Fruit fly (Drosophila melanogaster): ENCODE measurements around the gene CG32110.
A peak's percentile ranks its signal among the peaks of the same experiment; 100 is the strongest.

Gene CG32110

dm6 chr3L:12814806-12815205 lies 6.3 kb downstream of the CG32110 start (continued):
- no peak for TF ChIP-seq eyg (GFP tag; optimal IDR thresholded peaks at IDR 0.05)
- TF ChIP-seq CG11093 (GFP tag; IDR thresholded peaks at IDR 0.05) = no peak
- no peak for TF ChIP-seq yki (optimal IDR thresholded peaks at IDR 0.05)
- TF ChIP-seq eve (GFP tag; optimal IDR thresholded peaks at IDR 0.05) = no peak
- no peak for TF ChIP-seq CG12219 (GFP tag; optimal IDR thresholded peaks at IDR 0.05)
- TF ChIP-seq CG10979 (tag; optimal IDR thresholded peaks at IDR 0.05) = no peak
- TF ChIP-seq Hsf (GFP tag; optimal IDR thresholded peaks at IDR 0.05) = no peak
- TF ChIP-seq scrt (GFP tag; optimal IDR thresholded peaks at IDR 0.05) = no peak
- TF ChIP-seq CG3281 (GFP tag; optimal IDR thresholded peaks at IDR 0.05) = no peak
- TF ChIP-seq CG3726 (GFP tag; IDR thresholded peaks at IDR 0.05) = no peak
- TF ChIP-seq ewg (GFP tag; optimal IDR thresholded peaks at IDR 0.05) = no peak
- TF ChIP-seq sim (GFP tag; IDR thresholded peaks at IDR 0.05) = no peak
- no peak for TF ChIP-seq CG3838 (GFP tag; optimal IDR thresholded peaks at IDR 0.05)
- TF ChIP-seq CG12942 (GFP tag; optimal IDR thresholded peaks at IDR 0.05) = no peak
- TF ChIP-seq wek (GFP tag; optimal IDR thresholded peaks at IDR 0.05) = no peak
- no peak for TF ChIP-seq CG11560 (tag; IDR thresholded peaks at IDR 0.05)
- peak; percentile 24 for TF ChIP-seq CG15479 (GFP tag; optimal IDR thresholded peaks at IDR 0.05)
- TF ChIP-seq slou (GFP tag; optimal IDR thresholded peaks at IDR 0.05) = no peak
- no peak for TF ChIP-seq seq (GFP tag; IDR thresholded peaks at IDR 0.05)
- TF ChIP-seq CG5245 (GFP tag; optimal IDR thresholded peaks at IDR 0.05) = no peak
- no peak for TF ChIP-seq Taf1 (GFP tag; IDR thresholded peaks at IDR 0.05)
- peak; percentile 69 for TF ChIP-seq Bgb (GFP tag; IDR thresholded peaks at IDR 0.05; ENCODE audit: partially characterized antibody)
- no peak for TF ChIP-seq btn (GFP tag; optimal IDR thresholded peaks at IDR 0.05)
- no peak for TF ChIP-seq CG6175 (GFP tag; IDR thresholded peaks at IDR 0.05)
- no peak for TF ChIP-seq twi (tag; optimal IDR thresholded peaks at IDR 0.05)
- no peak for TF ChIP-seq Aef1 (GFP tag; IDR thresholded peaks at IDR 0.05)
- TF ChIP-seq stc (GFP tag; IDR thresholded peaks at IDR 0.05) = no peak
- TF ChIP-seq Chrac-16 (GFP tag; optimal IDR thresholded peaks at IDR 0.05) = no peak
- TF ChIP-seq CG17385 (GFP tag; optimal IDR thresholded peaks at IDR 0.05) = no peak
- no peak for TF ChIP-seq nau (GFP tag; optimal IDR thresholded peaks at IDR 0.05)
- TF ChIP-seq fru (optimal IDR thresholded peaks at IDR 0.05) = no peak
- no peak for TF ChIP-seq B-H1 (GFP tag; IDR thresholded peaks at IDR 0.05)
- TF ChIP-seq CG32532 (GFP tag; IDR thresholded peaks at IDR 0.05) = no peak; the same call in 1 of the 2 replicates
- TF ChIP-seq Bdp1 (GFP tag; optimal IDR thresholded peaks at IDR 0.05) = peak; percentile 98
- no peak for TF ChIP-seq CG8388 (GFP tag; optimal IDR thresholded peaks at IDR 0.05)
- peak; percentile 52 for TF ChIP-seq amos (GFP tag; IDR thresholded peaks at IDR 0.05; ENCODE audit: partially characterized antibody)
- 0 out of 2 replicates have a peak, but pooled peaks have one; percentile 54 for TF ChIP-seq CG42726 (GFP tag; IDR thresholded peaks at IDR 0.05; ENCODE audit: partially characterized antibody)
- no peak for TF ChIP-seq toy (GFP tag; IDR thresholded peaks at IDR 0.05)
- no peak for TF ChIP-seq Sin3A (optimal IDR thresholded peaks at IDR 0.05)
- no peak for TF ChIP-seq CG17361 (GFP tag; IDR thresholded peaks at IDR 0.05)
- TF ChIP-seq Neu2 (GFP tag; optimal IDR thresholded peaks at IDR 0.05; ENCODE audit: borderline replicate concordance) = no peak
- TF ChIP-seq CG9437 (GFP tag; optimal IDR thresholded peaks at IDR 0.05) = no peak
- no peak for TF ChIP-seq gfzf (GFP tag; optimal IDR thresholded peaks at IDR 0.05)
- no peak for TF ChIP-seq bsh (GFP tag; optimal IDR thresholded peaks at IDR 0.05)
- no peak for TF ChIP-seq CG7786 (GFP tag; optimal IDR thresholded peaks at IDR 0.05)
- no peak for TF ChIP-seq CG3407 (GFP tag; optimal IDR thresholded peaks at IDR 0.05)
- TF ChIP-seq grau (tag; optimal IDR thresholded peaks at IDR 0.05) = no peak
- no peak for TF ChIP-seq dmrt99B (tag; optimal IDR thresholded peaks at IDR 0.05)
- TF ChIP-seq dati (GFP tag; IDR thresholded peaks at IDR 0.05) = no peak
- TF ChIP-seq pzg (GFP tag; optimal IDR thresholded peaks at IDR 0.05) = no peak
- TF ChIP-seq Xrp1 (GFP tag; IDR thresholded peaks at IDR 0.05) = 0 out of 2 replicates have a peak, but pooled peaks have one; percentile 10
- TF ChIP-seq CG8478 (optimal IDR thresholded peaks at IDR 0.05) = no peak
- no peak for TF ChIP-seq CG33213 (GFP tag; optimal IDR thresholded peaks at IDR 0.05)
- no peak for TF ChIP-seq Nf-YC (tag; optimal IDR thresholded peaks at IDR 0.05)

Data from whole organism, embryonic.